Worm (Caenorhabditis elegans): ENCODE data around the gene dcap-1.

dcap-1 gene

DNA sequence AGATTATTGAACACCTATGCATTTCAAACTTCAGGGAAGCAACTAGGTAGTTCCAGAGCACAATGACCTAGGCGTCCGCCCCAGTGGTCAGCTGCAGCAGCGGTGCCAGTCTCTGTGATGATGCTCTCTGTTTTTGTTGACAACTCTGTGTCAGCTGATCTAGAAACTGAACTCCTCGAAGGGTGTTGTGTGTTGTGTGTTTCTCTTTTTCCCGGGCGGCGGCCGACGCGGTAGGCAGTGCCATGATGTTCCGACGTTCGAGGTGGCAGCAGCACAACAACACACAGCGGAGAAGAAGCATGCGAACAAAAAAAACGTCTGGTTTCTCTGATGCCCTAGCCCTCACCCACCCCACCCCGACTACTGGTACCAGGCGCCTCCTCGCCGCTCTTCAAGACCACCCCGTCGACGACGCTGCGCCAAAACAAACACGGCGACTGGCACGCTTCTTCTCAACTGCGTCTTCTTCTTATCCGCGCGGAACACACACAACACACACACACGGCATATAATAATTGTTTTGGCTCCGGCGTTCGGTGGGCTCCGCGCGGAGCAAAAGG lies 9.8 kb upstream of the dcap-1 start:
- TF ChIP-seq unc-120 (tag; optimal IDR thresholded peaks at IDR 0.05; ENCODE audit: poor library complexity, severe bottlenecking) (no peak), ham-2 (GFP tag; optimal IDR thresholded peaks at IDR 0.05) (no peak), nhr-237 (tag; optimal IDR thresholded peaks at IDR 0.05) (no peak), cnd-1 (tag; optimal IDR thresholded peaks at IDR 0.05) (no peak), zip-8 (tag; optimal IDR thresholded peaks at IDR 0.05) (no peak), sem-2 (GFP tag; optimal IDR thresholded peaks at IDR 0.05) (no peak), mep-1 (tag; optimal IDR thresholded peaks at IDR 0.05) (no peak), unc-62 (GFP tag; optimal IDR thresholded peaks at IDR 0.05) (no peak), nhr-28 (tag; optimal IDR thresholded peaks at IDR 0.05) (no peak)

ce11 chrIV:1063058-1063457 lies 8.5 kb upstream of the dcap-1 start:
- TF ChIP-seq bed-3 (GFP tag; optimal IDR thresholded peaks at IDR 0.05) = no peak
- TF ChIP-seq snpc-4 (tag; optimal IDR thresholded peaks at IDR 0.05) = no peak
- no peak for TF ChIP-seq ham-2 (GFP tag; optimal IDR thresholded peaks at IDR 0.05)
- TF ChIP-seq ceh-39 (tag; optimal IDR thresholded peaks at IDR 0.05) = no peak
- TF ChIP-seq elt-1 (tag; optimal IDR thresholded peaks at IDR 0.05; ENCODE audit: borderline replicate concordance, insufficient read depth) = no peak

ce11 chrIV:1058504-1058903 lies 3.9 kb upstream of the dcap-1 start:
- TF ChIP-seq unc-39 (tag; optimal IDR thresholded peaks at IDR 0.05) (no peak), unc-62 (GFP tag; optimal IDR thresholded peaks at IDR 0.05) (no peak), ceh-43 (GFP tag; optimal IDR thresholded peaks at IDR 0.05) (no peak), elt-1 (tag; optimal IDR thresholded peaks at IDR 0.05; ENCODE audit: borderline replicate concordance, insufficient read depth) (no peak), nhr-12 (tag; optimal IDR thresholded peaks at IDR 0.05) (no peak)

ce11 chrIV:1056263-1056942 lies 1.8 kb upstream of the dcap-1 start, which contains the start of the genes Y55F3AM.13 and mrps-25:
Gene Y55F3AM.13, minus strand, starts transcription at chrIV:1056313.
Gene mrps-25, plus strand, starts transcription at chrIV:1056892.
- no peak for TF ChIP-seq ham-2 (GFP tag; optimal IDR thresholded peaks at IDR 0.05)
- no peak for TF ChIP-seq ztf-11 (tag; optimal IDR thresholded peaks at IDR 0.05)
- TF ChIP-seq drap-1 (GFP tag; optimal IDR thresholded peaks at IDR 0.05) = no peak
- peak; percentile 73 for TF ChIP-seq ces-1 (GFP tag; optimal IDR thresholded peaks at IDR 0.05)
- no peak for TF ChIP-seq sptf-1 (tag; optimal IDR thresholded peaks at IDR 0.05)
- no peak for TF ChIP-seq lin-13 (tag; optimal IDR thresholded peaks at IDR 0.05)
- peak; percentile 28 for TF ChIP-seq nhr-237 (tag; optimal IDR thresholded peaks at IDR 0.05)
- no peak for TF ChIP-seq ceh-43 (GFP tag; optimal IDR thresholded peaks at IDR 0.05)
- TF ChIP-seq lsy-2 (tag; optimal IDR thresholded peaks at IDR 0.05) = peak; percentile 8

- no peak for TF ChIP-seq ham-2 (GFP tag; optimal IDR thresholded peaks at IDR 0.05)
- no peak for TF ChIP-seq elt-1 (tag; optimal IDR thresholded peaks at IDR 0.05; ENCODE audit: borderline replicate concordance, insufficient read depth)
- TF ChIP-seq nhr-76 (tag; optimal IDR thresholded peaks at IDR 0.05) = no peak
- no peak for TF ChIP-seq unc-39 (tag; optimal IDR thresholded peaks at IDR 0.05)
- TF ChIP-seq nhr-28 (tag; optimal IDR thresholded peaks at IDR 0.05) = no peak
- no peak for TF ChIP-seq mls-2 (tag; optimal IDR thresholded peaks at IDR 0.05)
- no peak for TF ChIP-seq M03D4.4 (tag; optimal IDR thresholded peaks at IDR 0.05)
- TF ChIP-seq lin-32 (GFP tag; optimal IDR thresholded peaks at IDR 0.05) = no peak
- TF ChIP-seq ces-1 (GFP tag; optimal IDR thresholded peaks at IDR 0.05) = no peak
- TF ChIP-seq cnd-1 (tag; optimal IDR thresholded peaks at IDR 0.05) = no peak
- no peak for TF ChIP-seq nhr-237 (tag; optimal IDR thresholded peaks at IDR 0.05)
- no peak for TF ChIP-seq unc-120 (tag; optimal IDR thresholded peaks at IDR 0.05; ENCODE audit: poor library complexity, severe bottlenecking)
- no peak for TF ChIP-seq sem-2 (GFP tag; optimal IDR thresholded peaks at IDR 0.05)
- no peak for TF ChIP-seq lsy-2 (tag; optimal IDR thresholded peaks at IDR 0.05)
- no peak for TF ChIP-seq mab-5 (tag; optimal IDR thresholded peaks at IDR 0.05)
- no peak for TF ChIP-seq drap-1 (GFP tag; optimal IDR thresholded peaks at IDR 0.05)
- no peak for TF ChIP-seq lin-13 (tag; optimal IDR thresholded peaks at IDR 0.05)
- no peak for TF ChIP-seq pha-4 (tag; optimal IDR thresholded peaks at IDR 0.05)
- no peak for TF ChIP-seq ceh-83 (GFP tag; optimal IDR thresholded peaks at IDR 0.05)
- TF ChIP-seq blmp-1 (tag; optimal IDR thresholded peaks at IDR 0.05) = no peak
Observed at ce11 chrIV:1055734-1056133, 1.1 kb upstream of the dcap-1 start.

All from whole organism, mixed stage, embryonic.